Fruit fly (Drosophila melanogaster): ENCODE results near the gene Gss2.

DNA sequence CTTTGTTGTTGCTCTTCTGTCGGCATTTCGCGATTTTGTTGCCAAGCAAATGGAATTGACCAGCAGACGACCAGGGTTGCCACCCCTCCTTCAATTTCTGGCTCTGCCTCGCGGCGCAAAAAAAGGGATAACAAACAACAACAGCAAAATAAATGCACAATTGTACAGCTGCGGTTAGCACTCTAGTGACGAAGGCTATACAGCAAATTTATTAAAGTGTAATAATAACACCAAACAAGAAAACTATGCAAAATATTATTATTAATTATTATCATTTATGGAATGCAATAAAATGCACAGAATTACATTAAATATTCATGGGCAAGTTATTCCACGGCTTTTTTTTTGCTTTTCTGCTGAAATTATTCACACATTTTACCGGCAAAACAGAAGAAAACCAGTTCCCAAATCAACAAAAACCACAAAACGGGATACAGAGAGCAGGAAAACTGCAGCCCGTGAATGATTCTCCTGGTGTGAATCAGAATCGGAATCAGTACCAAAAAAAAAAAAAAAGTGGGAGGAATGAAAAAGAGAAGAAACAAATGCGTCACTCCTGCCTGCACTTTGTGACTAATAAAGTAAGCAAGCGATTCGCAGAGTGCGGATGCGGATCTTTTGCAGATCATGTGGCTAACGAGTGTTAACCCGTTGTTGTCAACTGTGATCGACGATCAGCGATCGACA, 20.1 kb upstream of the Gss2 start:
- TF ChIP-seq CG8478 (optimal IDR thresholded peaks at IDR 0.05) (no peak), CTCF (optimal IDR thresholded peaks at IDR 0.05) (no peak)

Data from S2 (cell line).